Worm (Caenorhabditis elegans) whole organism, young adult: ENCODE data around the gene K08F9.3.

Experiments used
- B0336.3 ChIP-seq: fragments of 200-800 bp; sonication (Bioruptor generic); IDR thresholded peaks from 2 replicates; pipeline ENCODE4 v1.3.6; 2022; ENCODE audit warnings: missing genetic modification characterization, missing compliant biosample characterization
- C17E4.6 ChIP-seq: fragments of 200-800 bp; sonication (Bioruptor generic); IDR thresholded peaks from 2 replicates; pipeline ENCODE4 v1.3.6; 2022; ENCODE audit warnings: missing genetic modification reagents, missing genetic modification characterization, missing compliant biosample characterization
- F23B12.7 ChIP-seq: sonication (generic microtip); optimal IDR thresholded peaks from 2 replicates; lab custom pipeline; 2017; ENCODE audit warnings: missing genetic modification characterization, mild to moderate bottlenecking, missing compliant biosample characterization, antibody characterized with exemption, moderate library complexity; ENCODE audit not compliant: insufficient read depth
- F39B2.1 ChIP-seq: fragments of 200-800 bp; sonication (Bioruptor generic); IDR thresholded peaks from 2 replicates; pipeline ENCODE4 v1.3.6; 2022; ENCODE audit warnings: missing genetic modification reagents, missing genetic modification characterization, missing compliant biosample characterization
- F49E8.2 ChIP-seq: sonication (generic microtip); optimal IDR thresholded peaks from 3 replicates; lab custom pipeline; 2017; ENCODE audit warnings: missing genetic modification characterization, mild to moderate bottlenecking, missing compliant biosample characterization, antibody characterized with exemption, moderate library complexity; ENCODE audit not compliant: insufficient read depth
- K11D2.4 ChIP-seq: fragments of 200-800 bp; sonication (Bioruptor generic); IDR thresholded peaks from 2 replicates; pipeline ENCODE4 v1.3.6; 2022; ENCODE audit warnings: missing genetic modification reagents, missing genetic modification characterization, missing compliant biosample characterization
- T26A5.8 ChIP-seq: sonication (generic microtip); optimal IDR thresholded peaks from 2 replicates; lab custom pipeline; 2016; ENCODE audit warnings: missing genetic modification characterization, missing compliant biosample characterization
- Y53G8AR.9 ChIP-seq: fragments of 200-800 bp; sonication (Bioruptor generic); conservative IDR thresholded peaks from 2 replicates; pipeline ENCODE4 v1.3.6; 2022; ENCODE audit warnings: missing genetic modification reagents, missing genetic modification characterization, missing compliant biosample characterization
- Y56A3A.18 ChIP-seq: fragments of 200-800 bp; sonication (Bioruptor generic); IDR thresholded peaks from 2 replicates; pipeline ENCODE4 v1.3.6; 2022; ENCODE audit warnings: missing genetic modification reagents, missing genetic modification characterization, missing compliant biosample characterization
- Y79H2A.3 ChIP-seq: fragments of 200-800 bp; sonication (Bioruptor generic); conservative IDR thresholded peaks from 2 replicates; pipeline ENCODE4 v1.3.6; 2022; ENCODE audit warnings: missing genetic modification reagents, missing genetic modification characterization, missing compliant biosample characterization
- Y95B8A.8 ChIP-seq: fragments of 200-800 bp; sonication (Bioruptor generic); IDR thresholded peaks from 2 replicates; pipeline ENCODE4 v1.3.6; 2022; ENCODE audit warnings: missing genetic modification reagents, missing genetic modification characterization, missing compliant biosample characterization
- ZK185.1 ChIP-seq: sonication (generic microtip); optimal IDR thresholded peaks from 2 replicates; lab custom pipeline; 2016; ENCODE audit warnings: mild to moderate bottlenecking, missing genetic modification characterization, missing compliant biosample characterization; ENCODE audit not compliant: poor library complexity, severe bottlenecking
- akir-1 ChIP-seq: fragments of 200-800 bp; sonication (Bioruptor generic); optimal IDR thresholded peaks from 2 replicates; lab custom pipeline; 2018; ENCODE audit warnings: mild to moderate bottlenecking, missing genetic modification characterization, moderate library complexity, missing compliant biosample characterization
- ama-1 ChIP-seq, 3 experiments: fragments of 150-350 bp in 1 of 3; sonication (generic microtip) in 2 of 3; optimal IDR thresholded peaks; 2 replicates each; lab custom pipeline; 2014 to 2018; ENCODE audit warnings: missing biosample characterization in 2 of 3, missing genetic modification characterization in 2 of 3, missing genetic modification reagents in 2 of 3
- athp-1 ChIP-seq: sonication (generic microtip); optimal IDR thresholded peaks from 2 replicates; lab custom pipeline; 2017; ENCODE audit warnings: mild to moderate bottlenecking, missing genetic modification characterization, missing compliant biosample characterization
- attf-5 ChIP-seq: fragments of 200-800 bp; sonication (Bioruptor generic); optimal IDR thresholded peaks from 2 replicates; lab custom pipeline; 2018; ENCODE audit warnings: mild to moderate bottlenecking, missing genetic modification characterization, missing compliant biosample characterization
- ceh-100 ChIP-seq: fragments of 200-800 bp; sonication (Bioruptor generic); IDR thresholded peaks from 2 replicates; pipeline ENCODE4 v1.3.6; 2022; ENCODE audit warnings: missing genetic modification reagents, missing genetic modification characterization, missing compliant biosample characterization
- ceh-58 ChIP-seq: fragments of 200-800 bp; sonication (Bioruptor generic); IDR thresholded peaks from 2 replicates; pipeline ENCODE4 v1.3.6; 2022; ENCODE audit warnings: missing genetic modification characterization, missing compliant biosample characterization
- dox-1 ChIP-seq: fragments of 200-800 bp; sonication (Bioruptor generic); IDR thresholded peaks from 2 replicates; pipeline ENCODE4 v1.3.6; 2022; ENCODE audit warnings: missing genetic modification reagents, missing genetic modification characterization, missing compliant biosample characterization
- egl-44 ChIP-seq: fragments of 200-800 bp; sonication (Bioruptor generic); IDR thresholded peaks from 2 replicates; pipeline ENCODE4 v1.3.6; 2022; ENCODE audit warnings: missing genetic modification reagents, missing genetic modification characterization, missing compliant biosample characterization
- hlh-12 ChIP-seq: sonication (generic microtip); optimal IDR thresholded peaks from 2 replicates; lab custom pipeline; 2016; ENCODE audit warnings: missing genetic modification characterization, missing compliant biosample characterization
- hlh-26 ChIP-seq: fragments of 200-800 bp; sonication (Bioruptor generic); conservative IDR thresholded peaks from 2 replicates; pipeline ENCODE4 v1.3.6; 2022; ENCODE audit warnings: missing genetic modification reagents, missing genetic modification characterization, missing compliant biosample characterization
- hmg-1.2 ChIP-seq: fragments of 200-800 bp; sonication (Bioruptor generic); IDR thresholded peaks from 2 replicates; pipeline ENCODE4 v1.3.6; 2022; ENCODE audit warnings: missing genetic modification reagents, missing genetic modification characterization, missing compliant biosample characterization
- hrde-1 ChIP-seq: sonication (generic microtip); optimal IDR thresholded peaks from 2 replicates; lab custom pipeline; 2016; ENCODE audit warnings: missing genetic modification characterization, mild to moderate bottlenecking, missing compliant biosample characterization, moderate library complexity, missing genotype, missing genetic modification reagents, borderline replicate concordance
- hsf-1 ChIP-seq: fragments of 200-800 bp; sonication (Bioruptor generic); IDR thresholded peaks from 2 replicates; pipeline ENCODE4 v1.3.6; 2022; ENCODE audit warnings: missing genetic modification reagents, missing genetic modification characterization, missing compliant biosample characterization
- lag-1 ChIP-seq: fragments of 200-800 bp; sonication (Bioruptor generic); IDR thresholded peaks from 2 replicates; pipeline ENCODE4 v1.3.6; 2022; ENCODE audit warnings: missing genetic modification reagents, missing genetic modification characterization, missing compliant biosample characterization
- let-526 ChIP-seq: fragments of 200-800 bp; sonication (Bioruptor generic); IDR thresholded peaks from 2 replicates; pipeline ENCODE4 v1.3.6; 2022; ENCODE audit warnings: missing genetic modification reagents, missing genetic modification characterization, missing compliant biosample characterization
- lin-26 ChIP-seq: fragments of 200-800 bp; sonication (Bioruptor generic); IDR thresholded peaks from 2 replicates; pipeline ENCODE4 v1.3.6; 2022; ENCODE audit warnings: missing genetic modification reagents, missing genetic modification characterization, missing compliant biosample characterization
- lin-54 ChIP-seq: fragments of 200-800 bp; sonication (Bioruptor generic); optimal IDR thresholded peaks from 2 replicates; lab custom pipeline; 2018; ENCODE audit warnings: mild to moderate bottlenecking, missing genetic modification characterization, missing compliant biosample characterization
- lsl-1 ChIP-seq: fragments of 200-800 bp; sonication (Bioruptor generic); optimal IDR thresholded peaks from 2 replicates; lab custom pipeline; 2018; ENCODE audit warnings: mild to moderate bottlenecking, missing genetic modification characterization, moderate library complexity, missing compliant biosample characterization
- lsy-27 ChIP-seq: sonication (generic microtip); optimal IDR thresholded peaks from 2 replicates; lab custom pipeline; 2017; ENCODE audit warnings: missing genetic modification characterization, mild to moderate bottlenecking, missing compliant biosample characterization, antibody characterized with exemption, missing genotype, borderline replicate concordance; ENCODE audit not compliant: insufficient read depth
- madf-6 ChIP-seq: fragments of 200-800 bp; sonication (Bioruptor generic); IDR thresholded peaks from 2 replicates; pipeline ENCODE4 v1.3.6; 2022; ENCODE audit warnings: missing genetic modification reagents, missing genetic modification characterization, missing compliant biosample characterization
- madf-8 ChIP-seq: fragments of 200-800 bp; sonication (Bioruptor generic); conservative IDR thresholded peaks from 2 replicates; pipeline ENCODE4 v1.3.6; 2022; ENCODE audit warnings: missing genetic modification reagents, missing genetic modification characterization, missing compliant biosample characterization
- nfyb-1 ChIP-seq: fragments of 200-800 bp; sonication (Bioruptor generic); IDR thresholded peaks from 2 replicates; pipeline ENCODE4 v1.3.6; 2022; ENCODE audit warnings: missing genetic modification reagents, missing genetic modification characterization, missing compliant biosample characterization
- nhr-90 ChIP-seq: sonication (generic microtip); optimal IDR thresholded peaks from 2 replicates; lab custom pipeline; 2016; ENCODE audit warnings: missing genotype, mild to moderate bottlenecking, missing genetic modification characterization, missing compliant biosample characterization
- pha-4 ChIP-seq: fragments of 150-350 bp; sonication (generic microtip); optimal IDR thresholded peaks from 2 replicates; lab custom pipeline; 2014; ENCODE audit warnings: missing biosample characterization, missing genetic modification reagents, missing genetic modification characterization
- rcor-1 ChIP-seq: fragments of 200-800 bp; sonication (Bioruptor generic); IDR thresholded peaks from 2 replicates; pipeline ENCODE4 v1.3.6; 2022; ENCODE audit warnings: missing genetic modification reagents, missing genetic modification characterization, missing compliant biosample characterization
- rec-8 ChIP-seq, 2 experiments: sonication (generic microtip); optimal IDR thresholded peaks; 2 replicates each; lab custom pipeline; 2016; ENCODE audit warnings: mild to moderate bottlenecking in 2 of 2, missing genetic modification characterization in 2 of 2, missing genetic modification reagents in 2 of 2, missing genotype in 2 of 2, missing biosample characterization in 1 of 2, missing compliant biosample characterization in 1 of 2, moderate library complexity in 1 of 2
- repo-1 ChIP-seq: sonication (generic microtip); optimal IDR thresholded peaks from 2 replicates; lab custom pipeline; 2017; ENCODE audit warnings: mild to moderate bottlenecking, missing genetic modification characterization, missing compliant biosample characterization
- sdz-38 ChIP-seq: sonication (generic microtip); optimal IDR thresholded peaks from 2 replicates; lab custom pipeline; 2016; ENCODE audit warnings: missing genotype, missing genetic modification characterization, missing compliant biosample characterization
- snpc-3.4 ChIP-seq: sonication (generic microtip); optimal IDR thresholded peaks from 2 replicates; lab custom pipeline; 2017; ENCODE audit warnings: missing genetic modification characterization, mild to moderate bottlenecking, missing compliant biosample characterization, antibody characterized with exemption, moderate library complexity, missing genotype, missing genetic modification reagents
- tlf-1 ChIP-seq: fragments of 200-800 bp; sonication (Bioruptor generic); optimal IDR thresholded peaks from 2 replicates; lab custom pipeline; 2018; ENCODE audit warnings: mild to moderate bottlenecking, missing genetic modification characterization, missing compliant biosample characterization
- xnd-1 ChIP-seq: sonication (generic microtip); optimal IDR thresholded peaks from 2 replicates; lab custom pipeline; 2016; ENCODE audit warnings: missing genotype, missing genetic modification reagents, missing genetic modification characterization, missing compliant biosample characterization
- zfh-2 ChIP-seq: fragments of 200-800 bp; sonication (Bioruptor generic); conservative IDR thresholded peaks from 2 replicates; pipeline ENCODE4 v1.3.6; 2022; ENCODE audit warnings: missing genetic modification reagents, missing genetic modification characterization, missing compliant biosample characterization
- ztf-25 ChIP-seq: fragments of 200-800 bp; sonication (Bioruptor generic); IDR thresholded peaks from 2 replicates; pipeline ENCODE4 v1.3.6; 2022; ENCODE audit warnings: missing genetic modification reagents, missing genetic modification characterization, missing compliant biosample characterization

The K08F9.3 gene

ce11 chrV:15186259-15186927, 46.0 kb downstream of the K08F9.3 start, which contains the start of gene Y75B12B.3:
TSS of gene Y75B12B.3 (minus strand) at chrV:15186279.
- TF ChIP-seq nhr-90 (tag; lab: Kevin White, UChicago) (no peak), ceh-100 (GFP tag; lab: Robert Waterston, UW) (peak; percentile 47; the same call in 1 of the 2 replicates), repo-1 (tag; lab: Kevin White, UChicago) (no peak), ceh-58 (GFP tag; lab: Robert Waterston, UW) (no peak), Y53G8AR.9 (GFP tag; lab: Robert Waterston, UW) (peak; percentile 67; the same call in 1 of the 2 replicates), attf-5 (peak; percentile 48), ztf-25 (GFP tag; lab: Robert Waterston, UW) (0 out of 2 replicates have a peak, but pooled peaks have one; percentile 56), sdz-38 (tag; lab: Kevin White, UChicago) (no peak), T26A5.8 (tag; lab: Kevin White, UChicago) (peak; percentile 24), hmg-1.2 (0 out of 2 replicates have a peak, but pooled peaks have one; percentile 10), pha-4 (tag; lab: Kevin White, UChicago) (no peak), ZK185.1 (no peak), lin-26 (GFP tag; lab: Robert Waterston, UW) (peak; percentile 77), snpc-3.4 (tag; lab: Kevin White, UChicago) (peak; percentile 24), Y79H2A.3 (GFP tag; lab: Robert Waterston, UW) (0 out of 2 replicates have a peak, but pooled peaks have one; percentile 32), F49E8.2 (peak; percentile 84), lag-1 (no peak), B0336.3 (peak; percentile 81), xnd-1 (peak; percentile 11), hrde-1 (tag; lab: Kevin White, UChicago) (peak; percentile 64), madf-8 (GFP tag; lab: Robert Waterston, UW) (peak; percentile 10; the same call in 1 of the 2 replicates), rec-8 (tag; optimal IDR thresholded peaks at IDR 0.05; lab: Kevin White, UChicago) (peak in 1 of 2 experiments; percentile 22), athp-1 (tag; lab: Kevin White, UChicago) (peak; percentile 46), rcor-1 (GFP tag; lab: Robert Waterston, UW) (peak; percentile 5; the same call in 1 of the 2 replicates), lin-54 (peak; percentile 62), akir-1 (GFP tag; lab: Kevin White, UChicago) (no peak), K11D2.4 (no peak), lsy-27 (tag; lab: Kevin White, UChicago) (no peak), hlh-12 (no peak), Y56A3A.18 (GFP tag; lab: Robert Waterston, UW) (peak; percentile 41; the same call in 1 of the 2 replicates), nfyb-1 (0 out of 2 replicates have a peak, but pooled peaks have one; percentile 9), hlh-26 (GFP tag; lab: Robert Waterston, UW) (no peak), Y95B8A.8 (GFP tag; lab: Robert Waterston, UW) (0 out of 2 replicates have a peak, but pooled peaks have one; percentile 5), tlf-1 (GFP tag; lab: Kevin White, UChicago) (peak; percentile 51), let-526 (GFP tag; lab: Robert Waterston, UW) (no peak), F23B12.7 (tag; lab: Kevin White, UChicago) (no peak), zfh-2 (GFP tag; lab: Robert Waterston, UW) (peak; percentile 72), hsf-1 (peak; percentile 83), dox-1 (GFP tag; lab: Robert Waterston, UW) (peak; percentile 32; the same call in 1 of the 2 replicates), F39B2.1 (GFP tag; lab: Robert Waterston, UW) (peak; percentile 27; the same call in 1 of the 2 replicates), madf-6 (peak; percentile 73), egl-44 (GFP tag; lab: Robert Waterston, UW) (0 out of 2 replicates have a peak, but pooled peaks have one; percentile 17), ama-1 (optimal IDR thresholded peaks at IDR 0.05; lab: Kevin White, UChicago) (peak; percentile 73), ama-1 (GFP tag; optimal IDR thresholded peaks at IDR 0.05; lab: Kevin White, UChicago) (peak in 1 of 2 experiments; percentile 9), C17E4.6 (GFP tag; lab: Robert Waterston, UW) (0 out of 2 replicates have a peak, but pooled peaks have one; percentile 27), lsl-1 (GFP tag; lab: Kevin White, UChicago) (peak; percentile 47)
